Worm (Caenorhabditis elegans): ENCODE results near the gene phy-4.

phy-4 gene

ce11 chrV:19529168-19529567 is 15.7 kb upstream of the phy-4 start (continued):
- peak; percentile 76 for TF ChIP-seq nhr-76 (tag; optimal IDR thresholded peaks at IDR 0.05)
- TF ChIP-seq nhr-47 (tag; optimal IDR thresholded peaks at IDR 0.05) = peak; percentile 96
- peak; percentile 75 for TF ChIP-seq aha-1 (tag; optimal IDR thresholded peaks at IDR 0.05)
- TF ChIP-seq tlp-1 (tag; optimal IDR thresholded peaks at IDR 0.05) = no peak
- peak; percentile 92 for TF ChIP-seq nhr-77 (tag; optimal IDR thresholded peaks at IDR 0.05)
- TF ChIP-seq ceh-8 (GFP tag; optimal IDR thresholded peaks at IDR 0.05) = peak; percentile 48
- no peak for TF ChIP-seq nhr-84 (tag; optimal IDR thresholded peaks at IDR 0.05)
- peak; percentile 90 for TF ChIP-seq grh-1 (GFP tag; IDR thresholded peaks at IDR 0.05)
- peak; percentile 81 for TF ChIP-seq unc-130 (tag; optimal IDR thresholded peaks at IDR 0.05)
- no peak for TF ChIP-seq Y116A8C.19 (tag; optimal IDR thresholded peaks at IDR 0.05; ENCODE audit: borderline replicate concordance)
- peak; percentile 90 for TF ChIP-seq rnt-1 (tag; optimal IDR thresholded peaks at IDR 0.05)
- TF ChIP-seq pag-3 (tag; optimal IDR thresholded peaks at IDR 0.05; ENCODE audit: borderline replicate concordance, insufficient read depth) = no peak

DNA sequence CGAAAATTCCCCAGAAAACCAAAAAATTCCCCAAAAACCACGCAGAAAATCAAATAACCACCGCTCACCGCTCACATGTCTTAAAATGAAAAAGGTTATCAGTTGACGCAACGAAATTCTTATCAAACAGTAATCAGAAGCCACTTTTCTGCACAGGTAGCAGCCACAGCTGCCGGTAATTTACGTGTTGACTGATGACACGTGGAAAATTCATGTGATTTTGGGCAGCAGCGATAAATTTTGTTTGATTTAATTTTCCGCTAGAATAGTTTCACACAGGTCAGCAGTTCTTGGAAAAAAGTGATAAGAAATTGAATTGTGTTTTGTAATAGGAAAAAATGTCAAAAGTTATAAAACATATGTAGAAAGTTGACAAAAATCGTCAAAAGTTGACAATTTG is 14.1 kb upstream of the phy-4 start:
- TF ChIP-seq nhr-28 (tag; optimal IDR thresholded peaks at IDR 0.05) (no peak), ztf-4 (tag; optimal IDR thresholded peaks at IDR 0.05) (no peak), unc-62 (GFP tag; optimal IDR thresholded peaks at IDR 0.05) (no peak), skn-1 (tag; optimal IDR thresholded peaks at IDR 0.05) (no peak), unc-86 (tag; optimal IDR thresholded peaks at IDR 0.05) (no peak), lin-39 (tag; optimal IDR thresholded peaks at IDR 0.05) (no peak), snu-23 (GFP tag; optimal IDR thresholded peaks at IDR 0.05) (peak; percentile 65), ceh-82 (tag; optimal IDR thresholded peaks at IDR 0.05) (no peak), lin-14 (GFP tag; optimal IDR thresholded peaks at IDR 0.05) (peak; percentile 73), jun-1 (tag; optimal IDR thresholded peaks at IDR 0.05) (peak; percentile 32), nhr-71 (tag; optimal IDR thresholded peaks at IDR 0.05) (peak; percentile 78), lsy-2 (tag; optimal IDR thresholded peaks at IDR 0.05) (peak in 1 of 2 experiments; percentile 10), snpc-4 (tag; optimal IDR thresholded peaks at IDR 0.05) (no peak), F16B12.6 (tag; optimal IDR thresholded peaks at IDR 0.05) (no peak), hlh-4 (tag; optimal IDR thresholded peaks at IDR 0.05) (no peak), unc-30 (tag; optimal IDR thresholded peaks at IDR 0.05) (no peak), aly-2 (tag; optimal IDR thresholded peaks at IDR 0.05) (no peak), dpl-1 (GFP tag; optimal IDR thresholded peaks at IDR 0.05) (peak in 1 of 3 experiments; percentile 26), rnt-1 (tag; optimal IDR thresholded peaks at IDR 0.05) (no peak), elt-3 (tag; optimal IDR thresholded peaks at IDR 0.05) (peak in 2 of 6 experiments; percentile 75 to 96), mef-2 (tag; optimal IDR thresholded peaks at IDR 0.05) (no peak), C34B4.2 (tag; optimal IDR thresholded peaks at IDR 0.05) (no peak), zag-1 (tag; optimal IDR thresholded peaks at IDR 0.05) (no peak), ceh-90 (tag; optimal IDR thresholded peaks at IDR 0.05) (no peak), fkh-10 (GFP tag; optimal IDR thresholded peaks at IDR 0.05) (no peak), efl-1 (optimal IDR thresholded peaks at IDR 0.05) (no peak), efl-1 (GFP tag; optimal IDR thresholded peaks at IDR 0.05 in 1 of 2) (no peak), ets-5 (GFP tag; IDR thresholded peaks at IDR 0.05) (no peak), lir-3 (tag; optimal IDR thresholded peaks at IDR 0.05; ENCODE audit: poor library complexity) (peak; percentile 26), efl-3 (GFP tag; optimal IDR thresholded peaks at IDR 0.05) (no peak), C16A3.4 (tag; optimal IDR thresholded peaks at IDR 0.05) (peak; percentile 19), unc-98 (GFP tag; IDR thresholded peaks at IDR 0.05) (no peak), vab-15 (tag; optimal IDR thresholded peaks at IDR 0.05) (no peak), nhr-12 (tag; optimal IDR thresholded peaks at IDR 0.05) (no peak), nhr-77 (tag; optimal IDR thresholded peaks at IDR 0.05) (no peak), elt-2 (tag; optimal IDR thresholded peaks at IDR 0.05) (peak; percentile 97), nhr-85 (tag) (peak; percentile 90), egl-27 (tag; optimal IDR thresholded peaks at IDR 0.05) (no peak), hpl-2 (GFP tag; optimal IDR thresholded peaks at IDR 0.05) (no peak), Y116A8C.19 (tag; optimal IDR thresholded peaks at IDR 0.05; ENCODE audit: borderline replicate concordance) (no peak), unc-130 (tag; optimal IDR thresholded peaks at IDR 0.05) (peak; percentile 71), ceh-63 (GFP tag; optimal IDR thresholded peaks at IDR 0.05) (no peak), pax-3 (tag; optimal IDR thresholded peaks at IDR 0.05) (no peak), isw-1 (GFP tag; IDR thresholded peaks at IDR 0.05) (no peak)

All from whole organism, L1 larva.